Fruit fly (Drosophila melanogaster) whole organism, embryonic: ENCODE results near the gene Myo31DF.

Source experiments
- Abd-B ChIP-seq: fragments of 200-800 bp; sonication (Bioruptor generic); optimal IDR thresholded peaks from 2 replicates; lab custom pipeline; 2018; ENCODE audit warnings: missing biosample characterization, mild to moderate bottlenecking, missing genetic modification characterization, moderate library complexity
- B-H1 ChIP-seq: fragments of 200-800 bp; sonication (Bioruptor generic); IDR thresholded peaks from 3 replicates; pipeline ENCODE4 v1.3.6; 2022; ENCODE audit warnings: missing biosample characterization, missing genetic modification characterization
- Blimp-1 ChIP-seq: fragments of 200-800 bp; sonication (Bioruptor generic); optimal IDR thresholded peaks from 3 replicates; lab custom pipeline; 2018; ENCODE audit warnings: missing biosample characterization, missing genetic modification characterization, mild to moderate bottlenecking, moderate library complexity, missing genetic modification reagents
- CG10274 ChIP-seq: fragments of 200-800 bp; sonication (Bioruptor generic); optimal IDR thresholded peaks from 3 replicates; lab custom pipeline; 2017; ENCODE audit warnings: missing biosample characterization, mild to moderate bottlenecking, missing genetic modification characterization
- CG11695 ChIP-seq: fragments of 200-800 bp; sonication (Bioruptor generic); IDR thresholded peaks from 3 replicates; pipeline ENCODE4 v1.3.6; 2022; ENCODE audit warnings: missing biosample characterization, missing genetic modification characterization
- CG13775 ChIP-seq: fragments of 200-800 bp; sonication (Bioruptor generic); optimal IDR thresholded peaks from 3 replicates; lab custom pipeline; 2017; ENCODE audit warnings: missing biosample characterization, mild to moderate bottlenecking, missing genetic modification characterization
- CG14014 ChIP-seq: fragments of 200-800 bp; sonication (Bioruptor generic); IDR thresholded peaks from 2 replicates; pipeline ENCODE4 v1.3.6; 2022; ENCODE audit warnings: missing biosample characterization, missing genetic modification characterization
- CG17359 ChIP-seq: fragments of 200-800 bp; sonication (Bioruptor generic); optimal IDR thresholded peaks from 3 replicates; lab custom pipeline; 2018; ENCODE audit warnings: missing biosample characterization, mild to moderate bottlenecking, missing genetic modification characterization, moderate library complexity
- CG17568 ChIP-seq: fragments of 200-800 bp; sonication (Bioruptor generic); optimal IDR thresholded peaks from 2 replicates; lab custom pipeline; 2018; ENCODE audit warnings: missing biosample characterization, mild to moderate bottlenecking, missing genetic modification characterization, moderate library complexity
- CG18011 ChIP-seq: fragments of 200-800 bp; sonication (Bioruptor generic); optimal IDR thresholded peaks from 2 replicates; lab custom pipeline; 2017; ENCODE audit warnings: missing biosample characterization, missing genetic modification characterization, mild to moderate bottlenecking, moderate library complexity, missing genotype
- CG2202 ChIP-seq: fragments of 200-800 bp; sonication (Bioruptor generic); optimal IDR thresholded peaks from 2 replicates; lab custom pipeline; 2018; ENCODE audit warnings: missing biosample characterization, mild to moderate bottlenecking, missing genetic modification characterization
- CG2712 ChIP-seq: fragments of 200-800 bp; optimal IDR thresholded peaks from 3 replicates; lab custom pipeline; 2019; ENCODE audit warnings: missing biosample characterization, mild to moderate bottlenecking, missing genetic modification characterization, moderate library complexity
- CG2875 ChIP-seq: fragments of 200-800 bp; sonication (Bioruptor generic); optimal IDR thresholded peaks from 2 replicates; lab custom pipeline; 2017; ENCODE audit warnings: missing biosample characterization, mild to moderate bottlenecking, missing genetic modification characterization, missing genetic modification reagents
- CG33557 ChIP-seq: fragments of 200-800 bp; sonication (Bioruptor generic); optimal IDR thresholded peaks from 2 replicates; lab custom pipeline; 2019; ENCODE audit warnings: missing biosample characterization, mild to moderate bottlenecking, missing genetic modification characterization, moderate library complexity
- CG4707 ChIP-seq: fragments of 200-800 bp; sonication (Bioruptor generic); optimal IDR thresholded peaks from 2 replicates; lab custom pipeline; 2018; ENCODE audit warnings: missing biosample characterization, mild to moderate bottlenecking, missing genetic modification characterization, moderate library complexity
- CG6813 ChIP-seq: fragments of 200-800 bp; sonication (Bioruptor generic); optimal IDR thresholded peaks from 2 replicates; lab custom pipeline; 2017; ENCODE audit warnings: missing biosample characterization, missing genetic modification characterization, mild to moderate bottlenecking, moderate library complexity, missing genetic modification reagents
- CG8359 ChIP-seq: fragments of 200-800 bp; sonication (Bioruptor generic); optimal IDR thresholded peaks from 2 replicates; lab custom pipeline; 2017; ENCODE audit warnings: missing biosample characterization, mild to moderate bottlenecking, missing genetic modification characterization, borderline replicate concordance
- CG8388 ChIP-seq: fragments of 200-800 bp; sonication (Bioruptor generic); optimal IDR thresholded peaks from 2 replicates; lab custom pipeline; 2019; ENCODE audit warnings: missing biosample characterization, mild to moderate bottlenecking, missing genetic modification characterization, moderate library complexity
- CG8924 ChIP-seq: fragments of 200-800 bp; optimal IDR thresholded peaks from 3 replicates; lab custom pipeline; 2019; ENCODE audit warnings: missing biosample characterization, mild to moderate bottlenecking, missing genetic modification characterization, moderate library complexity
- CG9817 ChIP-seq: fragments of 200-800 bp; sonication (Bioruptor generic); optimal IDR thresholded peaks from 2 replicates; lab custom pipeline; 2018; ENCODE audit warnings: missing biosample characterization, mild to moderate bottlenecking, missing genetic modification characterization, moderate library complexity
- Dbx ChIP-seq: fragments of 200-800 bp; sonication (Bioruptor generic); IDR thresholded peaks from 3 replicates; pipeline ENCODE4 v1.3.6; 2022; ENCODE audit warnings: missing biosample characterization, missing genetic modification characterization
- HHEX ChIP-seq: fragments of 200-800 bp; sonication (Bioruptor generic); optimal IDR thresholded peaks from 3 replicates; lab custom pipeline; 2017; ENCODE audit warnings: missing biosample characterization, mild to moderate bottlenecking, missing genetic modification characterization, missing genetic modification reagents
- Hey ChIP-seq: fragments of 200-800 bp; sonication (Bioruptor generic); optimal IDR thresholded peaks from 3 replicates; lab custom pipeline; 2018; ENCODE audit warnings: missing biosample characterization, mild to moderate bottlenecking, missing genetic modification characterization
- HmgZ ChIP-seq: fragments of 200-800 bp; sonication (Bioruptor generic); optimal IDR thresholded peaks from 2 replicates; lab custom pipeline; 2018; ENCODE audit warnings: missing biosample characterization, mild to moderate bottlenecking, missing genetic modification characterization
- Nf-YA ChIP-seq: fragments of 200-800 bp; sonication (Bioruptor generic); IDR thresholded peaks from 2 replicates; pipeline ENCODE4 v1.3.6; 2022; ENCODE audit warnings: missing biosample characterization, missing genetic modification characterization
- Nf-YB ChIP-seq: fragments of 200-800 bp; sonication (Bioruptor generic); optimal IDR thresholded peaks from 3 replicates; lab custom pipeline; 2019; ENCODE audit warnings: missing biosample characterization, mild to moderate bottlenecking, missing genetic modification characterization, moderate library complexity
- PHDP ChIP-seq: fragments of 200-800 bp; sonication (Bioruptor generic); optimal IDR thresholded peaks from 3 replicates; lab custom pipeline; 2018; ENCODE audit warnings: missing biosample characterization, mild to moderate bottlenecking, missing genetic modification characterization, moderate library complexity
- Ptx1 ChIP-seq: fragments of 200-800 bp; sonication (Bioruptor generic); IDR thresholded peaks from 2 replicates; pipeline ENCODE4 v1.3.6; 2022; ENCODE audit warnings: missing biosample characterization, missing genetic modification characterization
- Trl ChIP-seq, 3 experiments: fragments of >200 bp in 2 of 3; fragments of 200-800 bp in 1 of 3; sonication (Bioruptor generic) in 1 of 3; optimal IDR thresholded peaks; 2 replicates in 1 of 3; 3 replicates in 2 of 3; lab custom pipeline; 2016 to 2017; ENCODE audit warnings: missing biosample characterization in 1 of 3, missing genetic modification characterization in 1 of 3
- Xrp1 ChIP-seq: fragments of 200-800 bp; sonication (Bioruptor generic); IDR thresholded peaks from 2 replicates; pipeline ENCODE4 v1.3.6; 2022; ENCODE audit warnings: missing biosample characterization, missing genetic modification characterization
- bbx ChIP-seq: fragments of 200-800 bp; sonication (Bioruptor generic); IDR thresholded peaks from 2 replicates; pipeline ENCODE4 v1.3.6; 2022; ENCODE audit warnings: missing biosample characterization, missing genetic modification characterization; ENCODE audit not compliant: partially characterized antibody
- bsh ChIP-seq, 2 experiments: fragments of 200-800 bp; sonication (Bioruptor generic); optimal IDR thresholded peaks; 2 replicates each; lab custom pipeline; 2017 to 2018; ENCODE audit warnings: mild to moderate bottlenecking in 2 of 2, missing biosample characterization in 2 of 2, missing genetic modification characterization in 2 of 2, moderate library complexity in 1 of 2
- disco-r ChIP-seq: fragments of 200-800 bp; sonication (Bioruptor generic); optimal IDR thresholded peaks from 2 replicates; lab custom pipeline; 2016; ENCODE audit warnings: missing biosample characterization, missing genetic modification characterization
- dmrt11E ChIP-seq: fragments of 200-800 bp; sonication (Bioruptor generic); optimal IDR thresholded peaks from 3 replicates; lab custom pipeline; 2018; ENCODE audit warnings: missing biosample characterization, mild to moderate bottlenecking, missing genetic modification characterization, moderate library complexity
- dmrt99B ChIP-seq: fragments of 200-800 bp; sonication (Bioruptor generic); optimal IDR thresholded peaks from 2 replicates; lab custom pipeline; 2018; ENCODE audit warnings: missing biosample characterization, mild to moderate bottlenecking, missing genetic modification characterization, moderate library complexity
- gfzf ChIP-seq: fragments of 200-800 bp; sonication (Bioruptor generic); optimal IDR thresholded peaks from 2 replicates; lab custom pipeline; 2016; ENCODE audit warnings: missing biosample characterization, mild to moderate bottlenecking, missing genetic modification characterization, moderate library complexity
- grau ChIP-seq: fragments of 200-800 bp; optimal IDR thresholded peaks from 3 replicates; lab custom pipeline; 2019; ENCODE audit warnings: missing biosample characterization, mild to moderate bottlenecking, missing genetic modification characterization, moderate library complexity
- ind ChIP-seq: fragments of 200-800 bp; sonication (Bioruptor generic); optimal IDR thresholded peaks from 3 replicates; lab custom pipeline; 2016; ENCODE audit warnings: missing biosample characterization, missing genetic modification characterization
- org-1 ChIP-seq: fragments of 200-800 bp; sonication (Bioruptor generic); optimal IDR thresholded peaks from 2 replicates; lab custom pipeline; 2017; ENCODE audit warnings: missing biosample characterization, missing genetic modification characterization
- otp ChIP-seq: fragments of 200-800 bp; sonication (Bioruptor generic); IDR thresholded peaks from 3 replicates; pipeline ENCODE4, ENCODE4 v1.3.6; 2022; ENCODE audit warnings: missing biosample characterization, missing genetic modification characterization
- peb ChIP-seq: fragments of 200-800 bp; sonication (Bioruptor generic); IDR thresholded peaks from 2 replicates; pipeline ENCODE4 v1.3.6; 2022; ENCODE audit warnings: missing biosample characterization, missing genetic modification characterization
- pho ChIP-seq: fragments of 200-800 bp; sonication (Bioruptor generic); optimal IDR thresholded peaks from 2 replicates; lab custom pipeline; 2016; ENCODE audit warnings: missing biosample characterization, missing genetic modification characterization
- pzg ChIP-seq: fragments of 200-800 bp; sonication (Bioruptor generic); optimal IDR thresholded peaks from 3 replicates; lab custom pipeline; 2018; ENCODE audit warnings: missing biosample characterization, mild to moderate bottlenecking, missing genetic modification characterization, moderate library complexity
- sens ChIP-seq: fragments of 200-800 bp; sonication (Bioruptor generic); peaks from one replicate; lab custom pipeline; 2016; ENCODE audit warnings: missing biosample characterization, missing genetic modification characterization
- seq ChIP-seq: fragments of 200-800 bp; sonication (Bioruptor generic); IDR thresholded peaks from 2 replicates; pipeline ENCODE4 v1.3.6; 2022; ENCODE audit warnings: missing biosample characterization, missing genetic modification characterization
- sug ChIP-seq: fragments of 200-800 bp; optimal IDR thresholded peaks from 2 replicates; lab custom pipeline; 2019; ENCODE audit warnings: missing biosample characterization, mild to moderate bottlenecking, missing genetic modification characterization, moderate library complexity
- tio ChIP-seq: fragments of 200-800 bp; sonication (Bioruptor generic); optimal IDR thresholded peaks from 2 replicates; lab custom pipeline; 2017; ENCODE audit warnings: missing biosample characterization, missing genetic modification characterization, inconsistent platforms
- wdn ChIP-seq: fragments of 200-800 bp; sonication (Bioruptor generic); IDR thresholded peaks from 2 replicates; pipeline ENCODE4 v1.3.6; 2022; ENCODE audit warnings: missing biosample characterization, missing genetic modification characterization
- z ChIP-seq: fragments of 200-800 bp; sonication (Bioruptor generic); IDR thresholded peaks from 3 replicates; pipeline ENCODE4 v1.3.6; 2022; ENCODE audit warnings: missing biosample characterization, missing genetic modification characterization

Gene Myo31DF

dm6 chr2L:10552807-10553206 lies 46.2 kb upstream of the Myo31DF start (continued):
- TF ChIP-seq bsh (GFP tag; optimal IDR thresholded peaks at IDR 0.05; lab: Kevin White, UChicago) (peak in 1 of 2 experiments; percentile 52), CG9817 (tag; lab: Kevin White, UChicago) (no peak), CG17568 (GFP tag; lab: Kevin White, UChicago) (peak; percentile 56), Trl (optimal IDR thresholded peaks at IDR 0.05; lab: Kevin White, UChicago) (no peak), Trl (GFP tag; optimal IDR thresholded peaks at IDR 0.05; lab: Kevin White, UChicago) (peak; percentile 21), HHEX (peak; percentile 48), Abd-B (GFP tag; lab: Kevin White, UChicago) (no peak), CG2202 (tag; lab: Kevin White, UChicago) (peak; percentile 77), Ptx1 (0 out of 2 replicates have a peak, but pooled peaks have one; percentile 10), org-1 (GFP tag; lab: Kevin White, UChicago) (peak; percentile 41), gfzf (GFP tag; lab: Kevin White, UChicago) (no peak), CG10274 (GFP tag; lab: Kevin White, UChicago) (no peak), dmrt99B (tag; lab: Kevin White, UChicago) (no peak), Nf-YB (GFP tag; lab: Kevin White, UChicago) (no peak), sens (peak; percentile 84), CG8359 (GFP tag; lab: Kevin White, UChicago) (peak; percentile 33), pzg (GFP tag; lab: Kevin White, UChicago) (no peak), CG33557 (peak; percentile 86), CG17359 (tag; lab: Kevin White, UChicago) (peak; percentile 20), CG2712 (tag; lab: Kevin White, UChicago) (peak; percentile 21), Dbx (GFP tag; lab: Robert Waterston, UW) (no peak), pho (GFP tag; lab: Kevin White, UChicago) (no peak), dmrt11E (tag; lab: Kevin White, UChicago) (peak; percentile 78), CG14014 (GFP tag; lab: Robert Waterston, UW) (peak; percentile 31; the same call in 1 of the 2 replicates), Blimp-1 (GFP tag; lab: Kevin White, UChicago) (peak; percentile 34), z (GFP tag; lab: Robert Waterston, UW) (0 out of 3 replicates have a peak, but pooled peaks have one; percentile 39), peb (GFP tag; lab: Robert Waterston, UW) (0 out of 2 replicates have a peak, but pooled peaks have one; percentile 10), Nf-YA (GFP tag; lab: Robert Waterston, UW) (no peak), HmgZ (tag; lab: Kevin White, UChicago) (peak; percentile 30), wdn (no peak), CG6813 (GFP tag; lab: Kevin White, UChicago) (peak; percentile 65), CG11695 (GFP tag; lab: Robert Waterston, UW) (0 out of 3 replicates have a peak, but pooled peaks have one; percentile 35), B-H1 (no peak), CG2875 (GFP tag; lab: Kevin White, UChicago) (peak; percentile 51), disco-r (GFP tag; lab: Kevin White, UChicago) (no peak), ind (no peak), Hey (tag; lab: Kevin White, UChicago) (no peak), otp (GFP tag; lab: Robert Waterston, UW) (peak; percentile 45; the same call in 1 of the 3 replicates), CG13775 (GFP tag; lab: Kevin White, UChicago) (peak; percentile 4), sug (tag; lab: Kevin White, UChicago) (peak; percentile 14), CG4707 (GFP tag; lab: Kevin White, UChicago) (peak; percentile 53), tio (peak; percentile 14), CG18011 (GFP tag; lab: Kevin White, UChicago) (no peak), grau (tag; lab: Kevin White, UChicago) (no peak), bbx (GFP tag; lab: Robert Waterston, UW) (no peak), Xrp1 (peak; percentile 79), seq (GFP tag; lab: Robert Waterston, UW) (peak; percentile 41; the same call in 1 of the 2 replicates), PHDP (tag; lab: Kevin White, UChicago) (peak; percentile 49), CG8924 (tag; lab: Kevin White, UChicago) (no peak), CG8388 (GFP tag; lab: Kevin White, UChicago) (no peak)
